Worm (Caenorhabditis elegans) whole organism, L3 larva: ENCODE results near the gene mth-1.

Experiments
- aly-2 ChIP-seq: fragments of 150-350 bp; optimal IDR thresholded peaks from 2 replicates; lab custom pipeline; 2014; ENCODE audit warnings: missing biosample characterization, missing genetic modification characterization
- ama-1 ChIP-seq: fragments of 150-350 bp; optimal IDR thresholded peaks from 2 replicates; lab custom pipeline; 2018
- ceh-16 ChIP-seq: sonication (generic microtip); optimal IDR thresholded peaks from 2 replicates; lab custom pipeline; 2017; ENCODE audit warnings: missing biosample characterization, missing genetic modification characterization
- ceh-82 ChIP-seq: fragments of 150-350 bp; optimal IDR thresholded peaks from 2 replicates; lab custom pipeline; 2014; ENCODE audit warnings: missing biosample characterization, missing genetic modification characterization
- ceh-9 ChIP-seq: sonication (generic microtip); optimal IDR thresholded peaks from 2 replicates; lab custom pipeline; 2018; ENCODE audit warnings: missing biosample characterization, missing genetic modification characterization
- daf-12 ChIP-seq: fragments of 150-350 bp; optimal IDR thresholded peaks from 2 replicates; lab custom pipeline; 2014; ENCODE audit warnings: missing biosample characterization, missing genetic modification reagents, missing genetic modification characterization
- egl-5 ChIP-seq: fragments of 150-350 bp; optimal IDR thresholded peaks from 2 replicates; lab custom pipeline; 2017; ENCODE audit warnings: missing biosample characterization, missing genetic modification reagents, missing genetic modification characterization, inconsistent platforms
- elt-1 ChIP-seq: fragments of 150-350 bp; optimal IDR thresholded peaks from 2 replicates; lab custom pipeline; 2014; ENCODE audit warnings: missing biosample characterization, missing genetic modification characterization
- elt-2 ChIP-seq: sonication (generic microtip); optimal IDR thresholded peaks from 2 replicates; lab custom pipeline; 2016; ENCODE audit warnings: missing genetic modification reagents, mild to moderate bottlenecking, missing genetic modification characterization, missing compliant biosample characterization
- elt-3 ChIP-seq, 3 experiments: fragments of 150-350 bp in 1 of 3; sonication (generic microtip) in 2 of 3; optimal IDR thresholded peaks; 2 replicates in 2 of 3; 4 replicates in 1 of 3; lab custom pipeline; 2014 to 2017; ENCODE audit warnings: missing biosample characterization in 3 of 3, missing genetic modification characterization in 3 of 3
- eor-1 ChIP-seq, 2 experiments: fragments of 150-350 bp; optimal IDR thresholded peaks; 2 replicates each; lab custom pipeline; 2014 to 2018; ENCODE audit warnings: missing biosample characterization in 2 of 2, missing genetic modification characterization in 2 of 2
- fkh-10 ChIP-seq: sonication (generic microtip); optimal IDR thresholded peaks from 2 replicates; lab custom pipeline; 2017; ENCODE audit warnings: missing biosample characterization, missing genetic modification reagents, missing genetic modification characterization
- fos-1 ChIP-seq: fragments of 150-350 bp; optimal IDR thresholded peaks from 2 replicates; lab custom pipeline; 2014; ENCODE audit warnings: missing biosample characterization, missing genetic modification characterization
- jun-1 ChIP-seq: fragments of 150-350 bp; optimal IDR thresholded peaks from 2 replicates; lab custom pipeline; 2014; ENCODE audit warnings: missing biosample characterization, missing genetic modification reagents, missing genetic modification characterization
- lin-15B ChIP-seq: fragments of 150-350 bp; optimal IDR thresholded peaks from 2 replicates; lab custom pipeline; 2014; ENCODE audit warnings: missing biosample characterization, missing genetic modification characterization
- lsy-12 ChIP-seq: sonication (generic microtip); optimal IDR thresholded peaks from 2 replicates; lab custom pipeline; 2016; ENCODE audit warnings: mild to moderate bottlenecking, missing genetic modification characterization, missing compliant biosample characterization
- mdl-1 ChIP-seq: fragments of 150-350 bp; optimal IDR thresholded peaks from 2 replicates; lab custom pipeline; 2014; ENCODE audit warnings: missing biosample characterization, missing genetic modification characterization
- mml-1 ChIP-seq: fragments of 150-350 bp; sonication (generic microtip); optimal IDR thresholded peaks from 3 replicates; lab custom pipeline; 2014; ENCODE audit warnings: missing biosample characterization, missing genetic modification characterization
- nhr-11 ChIP-seq: fragments of 150-350 bp; optimal IDR thresholded peaks from 2 replicates; lab custom pipeline; 2014; ENCODE audit warnings: missing biosample characterization, missing genetic modification characterization
- nhr-12 ChIP-seq: fragments of 150-350 bp; optimal IDR thresholded peaks from 2 replicates; lab custom pipeline; 2014; ENCODE audit warnings: missing biosample characterization, missing genetic modification characterization
- nhr-23 ChIP-seq: fragments of 150-350 bp; optimal IDR thresholded peaks from 2 replicates; lab custom pipeline; 2014; ENCODE audit warnings: missing biosample characterization, missing genetic modification reagents, missing genetic modification characterization
- nhr-237 ChIP-seq: fragments of 150-350 bp; optimal IDR thresholded peaks from 2 replicates; lab custom pipeline; 2014; ENCODE audit warnings: missing biosample characterization, missing genetic modification characterization
- nhr-25 ChIP-seq: sonication (generic microtip); optimal IDR thresholded peaks from 2 replicates; lab custom pipeline; 2017; ENCODE audit warnings: missing biosample characterization, missing genetic modification characterization
- nhr-43 ChIP-seq: sonication (generic microtip); optimal IDR thresholded peaks from 2 replicates; lab custom pipeline; 2016; ENCODE audit warnings: mild to moderate bottlenecking, missing genetic modification characterization, missing compliant biosample characterization; ENCODE audit not compliant: poor library complexity, severe bottlenecking
- nhr-76 ChIP-seq: fragments of 150-350 bp; sonication (generic microtip); optimal IDR thresholded peaks from 5 replicates; lab custom pipeline; 2014; ENCODE audit warnings: missing biosample characterization, missing genetic modification characterization
- nhr-77 ChIP-seq: fragments of 150-350 bp; optimal IDR thresholded peaks from 2 replicates; lab custom pipeline; 2014; ENCODE audit warnings: missing biosample characterization, missing genetic modification characterization
- pqm-1 ChIP-seq: fragments of 150-350 bp; optimal IDR thresholded peaks from 2 replicates; lab custom pipeline; 2017; ENCODE audit warnings: missing biosample characterization, missing genetic modification characterization, inconsistent platforms
- skn-1 ChIP-seq: fragments of 150-350 bp; optimal IDR thresholded peaks from 2 replicates; lab custom pipeline; 2014; ENCODE audit warnings: missing biosample characterization, missing genetic modification characterization
- snpc-4 ChIP-seq: fragments of 150-350 bp; optimal IDR thresholded peaks from 2 replicates; lab custom pipeline; 2014; ENCODE audit warnings: missing biosample characterization, missing genetic modification characterization
- tbx-2 ChIP-seq: sonication (generic microtip); optimal IDR thresholded peaks from 2 replicates; lab custom pipeline; 2016; ENCODE audit warnings: mild to moderate bottlenecking, missing genetic modification characterization, missing compliant biosample characterization
- unc-39 ChIP-seq: sonication (generic microtip); optimal IDR thresholded peaks from 4 replicates; lab custom pipeline; 2017; ENCODE audit warnings: missing biosample characterization, missing genetic modification characterization
- unc-62 ChIP-seq: fragments of 150-350 bp; sonication (generic microtip); optimal IDR thresholded peaks from 4 replicates; lab custom pipeline; 2014; ENCODE audit warnings: missing biosample characterization, missing genetic modification reagents, missing genetic modification characterization
- ztf-11 ChIP-seq: fragments of 150-350 bp; optimal IDR thresholded peaks from 2 replicates; lab custom pipeline; 2014; ENCODE audit warnings: missing biosample characterization, missing genetic modification characterization
- ztf-4 ChIP-seq: fragments of 150-350 bp; optimal IDR thresholded peaks from 2 replicates; lab custom pipeline; 2014; ENCODE audit warnings: missing biosample characterization, missing genetic modification characterization

Gene mth-1

DNA sequence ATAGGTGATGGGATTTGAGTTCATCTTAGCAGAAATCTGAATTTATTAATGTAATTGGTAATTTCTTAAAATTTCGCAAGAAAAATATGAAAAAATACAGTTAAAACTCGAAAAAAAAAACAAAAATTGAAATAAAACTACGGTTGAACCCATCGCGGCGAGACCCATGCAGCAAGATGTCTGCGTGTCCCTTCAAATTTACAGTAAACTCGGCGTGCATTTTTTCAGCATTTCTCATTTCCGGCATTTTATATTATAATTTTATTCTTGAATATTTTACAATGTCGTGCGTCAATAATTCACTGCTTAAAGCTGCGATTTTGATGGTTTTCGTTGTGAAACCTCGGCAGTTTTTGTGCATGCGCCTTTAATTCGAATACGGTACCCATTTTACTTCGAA, 32.4 kb upstream of the mth-1 start, which contains the start of gene fbxc-43:
TSS of gene fbxc-43 (minus strand) at position 38 of the 400 bp plus-strand sequence.
- no peak for TF ChIP-seq nhr-23 (tag; lab: Kevin White, UChicago)
- no peak for TF ChIP-seq jun-1 (tag; lab: Kevin White, UChicago)
- TF ChIP-seq elt-3 (tag; optimal IDR thresholded peaks at IDR 0.05; lab: Kevin White, UChicago), result no peak
- TF ChIP-seq fkh-10 (GFP tag; lab: Kevin White, UChicago), result no peak
- no peak for TF ChIP-seq skn-1 (tag; lab: Kevin White, UChicago)
- no peak for TF ChIP-seq lin-15B (tag; lab: Kevin White, UChicago)
- TF ChIP-seq ceh-82 (tag; lab: Kevin White, UChicago), result no peak
- no peak for TF ChIP-seq mdl-1 (tag; lab: Kevin White, UChicago)
- no peak for TF ChIP-seq egl-5 (tag; lab: Kevin White, UChicago)
- TF ChIP-seq nhr-12 (tag; lab: Kevin White, UChicago), result no peak
- no peak for TF ChIP-seq ztf-4 (tag; lab: Kevin White, UChicago)
- no peak for TF ChIP-seq fos-1 (tag; lab: Kevin White, UChicago)
- TF ChIP-seq unc-39 (tag; lab: Kevin White, UChicago), result no peak
- no peak for TF ChIP-seq mml-1 (tag; lab: Kevin White, UChicago)
- no peak for TF ChIP-seq tbx-2 (tag; lab: Kevin White, UChicago)
- TF ChIP-seq unc-62 (GFP tag; lab: Kevin White, UChicago), result no peak
- no peak for TF ChIP-seq eor-1 (tag; optimal IDR thresholded peaks at IDR 0.05; lab: Kevin White, UChicago)
- TF ChIP-seq elt-1 (tag; lab: Kevin White, UChicago), result no peak
- TF ChIP-seq ztf-11 (tag; lab: Kevin White, UChicago), result no peak
- no peak for TF ChIP-seq elt-2 (tag; lab: Kevin White, UChicago)

DNA sequence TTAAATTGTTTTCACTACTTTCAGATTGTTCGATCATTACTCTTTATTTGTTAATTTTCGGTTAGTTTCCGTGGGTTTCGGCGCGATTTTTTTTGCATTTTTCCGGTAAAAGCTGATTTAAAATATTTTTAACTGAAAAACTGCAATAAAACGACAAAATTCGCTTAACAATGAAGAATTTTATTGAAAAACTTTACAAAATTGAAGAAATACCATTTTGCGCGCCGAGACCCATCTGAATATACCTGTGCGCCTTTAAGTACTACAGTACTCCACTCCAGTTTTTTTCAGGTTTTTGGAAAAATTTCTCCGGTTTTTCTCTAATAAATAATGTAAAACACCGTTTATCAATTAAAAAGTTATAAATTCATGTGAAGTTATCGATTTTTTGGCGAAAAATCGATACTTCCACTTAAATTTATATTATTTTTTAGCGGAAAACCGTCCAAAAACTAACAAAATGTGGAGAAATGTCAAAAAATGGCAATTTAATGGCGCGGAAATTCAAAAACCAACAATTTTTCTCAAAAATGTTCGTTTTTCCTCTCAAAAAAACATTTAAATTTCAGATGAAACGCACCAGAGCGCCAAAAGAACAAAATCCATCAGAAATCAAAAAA, 27.3 kb upstream of the mth-1 start, which contains the start of gene C16A11.10:
TSS of gene C16A11.10 (plus strand) at position 570 of the 620 bp plus-strand sequence.
- no peak for TF ChIP-seq ceh-9 (tag; lab: Kevin White, UChicago)
- TF ChIP-seq nhr-43 (tag; lab: Kevin White, UChicago), result no peak
- TF ChIP-seq nhr-25, result no peak
- TF ChIP-seq ama-1 (lab: Kevin White, UChicago), result no peak
- no peak for TF ChIP-seq elt-2 (tag; lab: Kevin White, UChicago)
- TF ChIP-seq unc-39 (tag; lab: Kevin White, UChicago), result no peak
- no peak for TF ChIP-seq unc-62 (GFP tag; lab: Kevin White, UChicago)
- no peak for TF ChIP-seq lin-15B (tag; lab: Kevin White, UChicago)
- no peak for TF ChIP-seq pqm-1 (tag; lab: Kevin White, UChicago)
- no peak for TF ChIP-seq ceh-16 (tag; lab: Kevin White, UChicago)
- no peak for TF ChIP-seq aly-2 (tag; lab: Kevin White, UChicago)
- TF ChIP-seq lsy-12, result no peak
- no peak for TF ChIP-seq nhr-12 (tag; lab: Kevin White, UChicago)
- TF ChIP-seq mdl-1 (tag; lab: Kevin White, UChicago), result no peak
- TF ChIP-seq daf-12, result no peak

DNA sequence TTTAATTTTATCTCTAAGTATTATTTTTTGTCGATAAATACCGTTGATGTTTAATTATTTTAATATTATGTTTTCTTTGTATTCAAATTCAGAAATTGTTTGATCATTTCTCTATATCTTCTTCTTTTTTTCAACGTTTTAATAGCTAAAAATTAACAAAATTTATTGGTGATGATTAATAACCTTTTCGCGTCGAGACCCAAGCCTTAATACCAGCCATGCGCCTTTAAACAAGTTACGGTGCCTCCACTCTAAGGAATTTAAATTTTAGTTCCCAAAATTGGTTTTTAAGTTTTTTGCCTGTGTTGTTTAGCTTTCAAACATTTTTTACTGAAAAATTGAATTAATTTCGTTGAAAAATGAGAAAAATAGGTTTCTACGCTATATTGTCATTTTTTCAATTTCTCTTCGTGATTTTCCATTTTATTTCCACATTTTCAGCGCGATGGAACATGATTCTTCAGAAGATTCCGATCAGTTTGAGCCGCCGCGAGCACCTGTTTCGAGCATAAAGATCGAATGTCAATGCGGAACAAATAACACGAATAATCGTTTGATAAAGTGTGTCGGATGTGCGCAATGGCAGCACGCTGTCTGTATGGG, 25.6 kb upstream of the mth-1 start, which contains the start of gene C16A11.3:
TSS of gene C16A11.3 (plus strand) at position 440 of the 603 bp plus-strand sequence.
- TF ChIP-seq lsy-12 (no peak), snpc-4 (tag; lab: Kevin White, UChicago) (no peak), unc-39 (tag; lab: Kevin White, UChicago) (no peak), tbx-2 (tag; lab: Kevin White, UChicago) (no peak), mml-1 (tag; lab: Kevin White, UChicago) (no peak), elt-1 (tag; lab: Kevin White, UChicago) (no peak), nhr-77 (no peak), pqm-1 (tag; lab: Kevin White, UChicago) (no peak), mdl-1 (tag; lab: Kevin White, UChicago) (no peak), nhr-76 (tag; lab: Kevin White, UChicago) (no peak), nhr-11 (tag; lab: Kevin White, UChicago) (no peak), nhr-237 (tag; lab: Kevin White, UChicago) (no peak)
